Worm (Caenorhabditis elegans) whole organism, late embryonic: ENCODE data around the gene eff-1.

ENCODE experiments used
- F13H6.1 ChIP-seq: sonication (generic microtip); optimal IDR thresholded peaks from 2 replicates; lab custom pipeline; 2016; ENCODE audit warnings: missing genetic modification characterization, missing compliant biosample characterization
- K02D7.2 ChIP-seq: sonication (generic microtip); optimal IDR thresholded peaks from 2 replicates; lab custom pipeline; 2017; ENCODE audit warnings: mild to moderate bottlenecking, missing genetic modification characterization, missing compliant biosample characterization
- T23F11.4 ChIP-seq: fragments of 200-800 bp; sonication (Bioruptor generic); optimal IDR thresholded peaks from 2 replicates; lab custom pipeline; 2018; ENCODE audit warnings: mild to moderate bottlenecking, missing genetic modification characterization, missing compliant biosample characterization
- ceh-14 ChIP-seq: sonication (generic microtip); optimal IDR thresholded peaks from 2 replicates; lab custom pipeline; 2016; ENCODE audit warnings: missing genotype, missing genetic modification characterization, missing compliant biosample characterization
- ceh-2 ChIP-seq: sonication (generic microtip); optimal IDR thresholded peaks from 2 replicates; lab custom pipeline; 2016; ENCODE audit warnings: missing genotype, missing genetic modification characterization, missing compliant biosample characterization
- ceh-22 ChIP-seq: sonication (generic microtip); optimal IDR thresholded peaks from 2 replicates; lab custom pipeline; 2017; ENCODE audit warnings: missing biosample characterization, missing genetic modification characterization
- ceh-30 ChIP-seq: fragments of 150-350 bp; optimal IDR thresholded peaks from 2 replicates; lab custom pipeline; 2014; ENCODE audit warnings: missing biosample characterization, missing genetic modification characterization
- ceh-9 ChIP-seq: sonication (generic microtip); optimal IDR thresholded peaks from 2 replicates; lab custom pipeline; 2016; ENCODE audit warnings: mild to moderate bottlenecking, missing genetic modification characterization, inconsistent platforms, missing compliant biosample characterization
- che-1 ChIP-seq: sonication (generic microtip); optimal IDR thresholded peaks from 2 replicates; lab custom pipeline; 2016; ENCODE audit warnings: mild to moderate bottlenecking, missing genetic modification characterization, missing compliant biosample characterization
- dmd-4 ChIP-seq: sonication (generic microtip); optimal IDR thresholded peaks from 2 replicates; lab custom pipeline; 2016; ENCODE audit warnings: borderline replicate concordance, missing genetic modification characterization, missing compliant biosample characterization
- dve-1 ChIP-seq: sonication (generic microtip); optimal IDR thresholded peaks from 2 replicates; lab custom pipeline; 2017; ENCODE audit warnings: antibody characterized with exemption, mild to moderate bottlenecking, missing genetic modification characterization, missing compliant biosample characterization
- elt-2 ChIP-seq: sonication (generic microtip); optimal IDR thresholded peaks from 2 replicates; lab custom pipeline; 2016; ENCODE audit warnings: missing genetic modification reagents, missing genetic modification characterization, missing compliant biosample characterization
- elt-4 ChIP-seq: sonication (generic microtip); optimal IDR thresholded peaks from 2 replicates; lab custom pipeline; 2016; ENCODE audit warnings: missing genetic modification characterization, missing compliant biosample characterization
- fax-1 ChIP-seq: sonication (generic microtip); optimal IDR thresholded peaks from 2 replicates; lab custom pipeline; 2016; ENCODE audit warnings: missing genotype, missing genetic modification characterization, missing compliant biosample characterization
- fkh-10 ChIP-seq: fragments of 150-350 bp; optimal IDR thresholded peaks from 2 replicates; lab custom pipeline; 2014; ENCODE audit warnings: missing biosample characterization, missing genetic modification reagents, missing genetic modification characterization
- fkh-6 ChIP-seq: sonication (generic microtip); optimal IDR thresholded peaks from 2 replicates; lab custom pipeline; 2016; ENCODE audit warnings: missing genetic modification characterization, missing compliant biosample characterization
- hlh-6 ChIP-seq: sonication (generic microtip); optimal IDR thresholded peaks from 2 replicates; lab custom pipeline; 2016; ENCODE audit warnings: missing genotype, missing genetic modification characterization, missing compliant biosample characterization
- hlh-8 ChIP-seq: sonication (generic microtip); optimal IDR thresholded peaks from 2 replicates; lab custom pipeline; 2016; ENCODE audit warnings: missing genotype, missing genetic modification characterization, missing compliant biosample characterization
- lim-6 ChIP-seq: sonication (generic microtip); optimal IDR thresholded peaks from 2 replicates; lab custom pipeline; 2016; ENCODE audit warnings: missing genetic modification characterization, missing compliant biosample characterization
- mec-3 ChIP-seq: sonication (generic microtip); optimal IDR thresholded peaks from 2 replicates; lab custom pipeline; 2016; ENCODE audit warnings: borderline replicate concordance, missing genetic modification characterization, missing compliant biosample characterization
- nfya-1 ChIP-seq: sonication (generic microtip); optimal IDR thresholded peaks from 2 replicates; lab custom pipeline; 2017; ENCODE audit warnings: missing genetic modification characterization, mild to moderate bottlenecking, missing compliant biosample characterization, antibody characterized with exemption, moderate library complexity
- nhr-11 ChIP-seq: fragments of 150-350 bp; optimal IDR thresholded peaks from 2 replicates; lab custom pipeline; 2014; ENCODE audit warnings: missing biosample characterization, missing genetic modification characterization
- nhr-232 ChIP-seq: sonication (generic microtip); optimal IDR thresholded peaks from 2 replicates; lab custom pipeline; 2016; ENCODE audit warnings: missing genetic modification characterization, missing compliant biosample characterization
- odd-2 ChIP-seq: sonication (generic microtip); optimal IDR thresholded peaks from 2 replicates; lab custom pipeline; 2017; ENCODE audit warnings: antibody characterized with exemption, mild to moderate bottlenecking, missing genetic modification characterization, missing compliant biosample characterization
- pat-9 ChIP-seq: fragments of 200-800 bp; sonication (Bioruptor generic); optimal IDR thresholded peaks from 2 replicates; lab custom pipeline; 2018; ENCODE audit warnings: mild to moderate bottlenecking, missing genetic modification characterization, moderate library complexity, missing compliant biosample characterization
- pax-1 ChIP-seq: fragments of 150-350 bp; optimal IDR thresholded peaks from 2 replicates; lab custom pipeline; 2014; ENCODE audit warnings: missing biosample characterization, missing genetic modification characterization
- pha-2 ChIP-seq: sonication (generic microtip); optimal IDR thresholded peaks from 2 replicates; lab custom pipeline; 2017; ENCODE audit warnings: mild to moderate bottlenecking, missing genetic modification characterization, missing compliant biosample characterization
- pha-4 ChIP-seq: fragments of 150-350 bp; optimal IDR thresholded peaks from 2 replicates; lab custom pipeline; 2018; ENCODE audit warnings: missing biosample characterization, missing genetic modification reagents, missing genetic modification characterization
- pros-1 ChIP-seq: fragments of 150-350 bp; optimal IDR thresholded peaks from 2 replicates; lab custom pipeline; 2014; ENCODE audit warnings: missing biosample characterization, missing genetic modification reagents, missing genetic modification characterization
- sox-4 ChIP-seq: sonication (generic microtip); optimal IDR thresholded peaks from 2 replicates; lab custom pipeline; 2017; ENCODE audit warnings: mild to moderate bottlenecking, missing genetic modification characterization, inconsistent platforms, missing compliant biosample characterization
- unc-3 ChIP-seq, 2 experiments: fragments of 200-800 bp in 1 of 2; sonication (Bioruptor generic) in 1 of 2; sonication (generic microtip) in 1 of 2; conservative IDR thresholded peaks in 1 of 2; optimal IDR thresholded peaks in 1 of 2; 2 replicates each; pipeline versions ENCODE4 v1.3.6 to Lab custom; 2016 to 2022; ENCODE audit warnings: missing compliant biosample characterization in 2 of 2, missing genetic modification characterization in 2 of 2, missing genetic modification reagents in 1 of 2
- unc-42 ChIP-seq: sonication (generic microtip); optimal IDR thresholded peaks from 2 replicates; lab custom pipeline; 2016; ENCODE audit warnings: missing genotype, missing genetic modification characterization, missing compliant biosample characterization
- zip-5 ChIP-seq: sonication (generic microtip); optimal IDR thresholded peaks from 2 replicates; lab custom pipeline; 2016; ENCODE audit warnings: missing genetic modification characterization, missing compliant biosample characterization
- ztf-16 ChIP-seq: sonication (generic microtip); optimal IDR thresholded peaks from 2 replicates; lab custom pipeline; 2017; ENCODE audit warnings: missing genetic modification characterization, missing compliant biosample characterization

eff-1 gene

ce11 chrII:8359350-8359749 lies 12.9 kb downstream of the eff-1 start, which contains the start of gene col-77:
Gene col-77 (minus strand): TSS chrII:8359381.
- no peak for TF ChIP-seq elt-4 (tag; lab: Kevin White, UChicago)

- TF ChIP-seq F13H6.1 (tag; lab: Kevin White, UChicago) (no peak), dve-1 (tag; lab: Kevin White, UChicago) (no peak), pros-1 (tag; lab: Kevin White, UChicago) (no peak), pax-1 (tag; lab: Kevin White, UChicago) (no peak), hlh-8 (tag; lab: Kevin White, UChicago) (no peak), fkh-10 (no peak), K02D7.2 (tag; lab: Kevin White, UChicago) (no peak), dmd-4 (no peak), nhr-232 (tag; lab: Kevin White, UChicago) (no peak), nfya-1 (tag; lab: Kevin White, UChicago) (no peak), odd-2 (no peak), ceh-9 (tag; lab: Kevin White, UChicago) (no peak), zip-5 (tag; lab: Kevin White, UChicago) (no peak), nhr-11 (tag; lab: Kevin White, UChicago) (no peak)
Observed at ce11 chrII:8360453-8360852, 14.0 kb downstream of the eff-1 start, which contains the start of gene M195.2. Gene M195.2 (plus strand): TSS chrII:8360753.

ce11 chrII:8369059-8369458 lies 22.6 kb downstream of the eff-1 start, which contains the start of gene amt-3:
Gene amt-3 (minus strand): TSS chrII:8369159.
- TF ChIP-seq sox-4 (tag; lab: Kevin White, UChicago) = no peak
- TF ChIP-seq ceh-2 (tag; lab: Kevin White, UChicago) = no peak
- no peak for TF ChIP-seq ceh-22
- TF ChIP-seq che-1 (tag; lab: Kevin White, UChicago) = no peak

DNA sequence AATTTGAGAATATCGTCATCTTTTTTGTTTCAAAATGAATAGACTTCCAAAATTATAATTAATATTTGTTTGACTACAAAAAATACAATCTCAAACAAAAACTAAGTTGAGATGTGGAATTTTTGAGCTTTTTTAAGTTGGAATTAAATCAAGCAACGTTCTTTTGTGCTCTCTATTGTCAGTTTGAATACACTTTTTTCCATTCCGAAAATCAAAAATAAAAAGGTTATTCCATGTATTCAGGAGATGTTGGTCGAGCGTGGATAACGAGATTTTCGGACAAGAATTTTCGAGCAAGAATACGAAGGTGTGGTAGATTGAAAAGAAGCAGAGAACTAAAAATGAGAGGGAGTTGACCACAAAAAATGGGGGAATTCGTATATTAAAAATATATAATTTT lies 23.7 kb downstream of the eff-1 start:
- TF ChIP-seq ztf-16 (no peak), T23F11.4 (GFP tag; lab: Kevin White, UChicago) (no peak), pat-9 (tag; lab: Kevin White, UChicago) (no peak), ceh-30 (no peak), pha-4 (tag; lab: Kevin White, UChicago) (no peak), elt-2 (tag; lab: Kevin White, UChicago) (no peak), ceh-2 (tag; lab: Kevin White, UChicago) (no peak), ceh-14 (tag; lab: Kevin White, UChicago) (no peak), ceh-22 (no peak), hlh-6 (tag; lab: Kevin White, UChicago) (no peak), fax-1 (tag; lab: Kevin White, UChicago) (no peak), unc-3 (GFP tag; conservative IDR thresholded peaks at IDR 0.05; lab: Robert Waterston, UW) (no peak), unc-3 (tag; optimal IDR thresholded peaks at IDR 0.05; lab: Kevin White, UChicago) (no peak), unc-42 (no peak), zip-5 (tag; lab: Kevin White, UChicago) (no peak), lim-6 (tag; lab: Kevin White, UChicago) (no peak)

DNA sequence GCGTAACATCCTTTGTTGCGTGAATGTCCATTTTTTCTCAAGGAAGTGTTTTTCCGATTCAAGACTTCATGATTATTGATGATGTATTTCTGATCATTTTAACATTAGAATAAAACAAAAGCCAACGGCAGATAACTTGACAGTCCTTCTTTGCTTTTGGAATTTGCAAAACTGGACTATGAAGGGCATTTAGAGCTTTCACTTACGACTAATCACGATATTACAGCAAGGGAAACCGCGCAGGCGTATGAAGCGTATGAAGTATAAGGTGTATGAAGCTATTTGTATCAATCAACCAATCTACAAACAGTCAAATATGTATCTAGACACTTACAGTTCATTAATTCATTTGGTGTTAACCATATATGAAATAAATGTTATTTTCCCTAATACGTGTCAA lies 31.2 kb downstream of the eff-1 start:
- TF ChIP-seq fkh-6 (tag; lab: Kevin White, UChicago) (no peak), mec-3 (tag; lab: Kevin White, UChicago) (no peak), F13H6.1 (tag; lab: Kevin White, UChicago) (no peak), pha-2 (no peak), unc-42 (no peak), nhr-232 (tag; lab: Kevin White, UChicago) (no peak)
